Fruit fly (Drosophila melanogaster) whole organism, embryonic: ENCODE data around the gene Dtg.

Experiments used
- ATbp ChIP-seq: fragments of 200-800 bp; sonication (Bioruptor generic); optimal IDR thresholded peaks from 2 replicates; lab custom pipeline; 2017; ENCODE audit warnings: missing biosample characterization, mild to moderate bottlenecking, missing genetic modification characterization, missing genetic modification reagents
- Atf6 ChIP-seq: fragments of 200-800 bp; sonication (Bioruptor generic); IDR thresholded peaks from 2 replicates; pipeline ENCODE4 v1.3.6; 2022; ENCODE audit warnings: missing biosample characterization, missing genetic modification characterization
- Bdp1 ChIP-seq: fragments of 200-800 bp; sonication (Bioruptor generic); optimal IDR thresholded peaks from 3 replicates; lab custom pipeline; 2016; ENCODE audit warnings: missing biosample characterization, missing genetic modification characterization
- Bgb ChIP-seq: fragments of 200-800 bp; sonication (Bioruptor generic); IDR thresholded peaks from 2 replicates; pipeline ENCODE4 v1.3.6; 2022; ENCODE audit warnings: missing biosample characterization, missing genetic modification characterization; ENCODE audit not compliant: partially characterized antibody
- CG11695 ChIP-seq: fragments of 200-800 bp; sonication (Bioruptor generic); IDR thresholded peaks from 3 replicates; pipeline ENCODE4 v1.3.6; 2022; ENCODE audit warnings: missing biosample characterization, missing genetic modification characterization
- CG12659 ChIP-seq: fragments of 200-800 bp; sonication (Bioruptor generic); optimal IDR thresholded peaks from 3 replicates; lab custom pipeline; 2017; ENCODE audit warnings: mild to moderate bottlenecking, missing biosample characterization, missing genetic modification reagents, missing genetic modification characterization
- CG12744 ChIP-seq: fragments of 200-800 bp; sonication (Bioruptor generic); optimal IDR thresholded peaks from 2 replicates; lab custom pipeline; 2016; ENCODE audit warnings: missing biosample characterization, missing genetic modification characterization
- CG14441 ChIP-seq: fragments of 200-800 bp; sonication (Bioruptor generic); IDR thresholded peaks from 2 replicates; pipeline ENCODE4 v1.3.6; 2022; ENCODE audit warnings: missing biosample characterization, missing genetic modification characterization
- CG1603 ChIP-seq: fragments of 200-800 bp; sonication (Bioruptor generic); optimal IDR thresholded peaks from 2 replicates; lab custom pipeline; 2019; ENCODE audit warnings: missing biosample characterization, mild to moderate bottlenecking, missing genetic modification characterization, moderate library complexity
- CG16863 ChIP-seq: fragments of 200-800 bp; sonication (Bioruptor generic); optimal IDR thresholded peaks from 3 replicates; lab custom pipeline; 2016; ENCODE audit warnings: missing biosample characterization, missing genetic modification characterization
- CG17328 ChIP-seq: fragments of 200-800 bp; sonication (Bioruptor generic); IDR thresholded peaks from 2 replicates; pipeline ENCODE4 v1.3.6; 2022; ENCODE audit warnings: missing biosample characterization, missing genetic modification characterization
- CG17568 ChIP-seq: fragments of 200-800 bp; sonication (Bioruptor generic); optimal IDR thresholded peaks from 2 replicates; lab custom pipeline; 2018; ENCODE audit warnings: missing biosample characterization, mild to moderate bottlenecking, missing genetic modification characterization, moderate library complexity
- CG18619 ChIP-seq: fragments of 200-800 bp; sonication (Bioruptor generic); optimal IDR thresholded peaks from 3 replicates; lab custom pipeline; 2017; ENCODE audit warnings: missing biosample characterization, mild to moderate bottlenecking, missing genetic modification characterization
- CG18764 ChIP-seq: fragments of 200-800 bp; sonication (Bioruptor generic); optimal IDR thresholded peaks from 3 replicates; lab custom pipeline; 2016; ENCODE audit warnings: missing biosample characterization, missing genetic modification characterization
- CG31365 ChIP-seq: fragments of 200-800 bp; sonication (Bioruptor generic); optimal IDR thresholded peaks from 2 replicates; lab custom pipeline; 2018; ENCODE audit warnings: missing biosample characterization, mild to moderate bottlenecking, missing genetic modification characterization
- CG33213 ChIP-seq: fragments of 200-800 bp; sonication (Bioruptor generic); optimal IDR thresholded peaks from 3 replicates; lab custom pipeline; 2016; ENCODE audit warnings: missing biosample characterization, missing genetic modification characterization
- CG42726 ChIP-seq: fragments of 200-800 bp; sonication (Bioruptor generic); IDR thresholded peaks from 2 replicates; pipeline ENCODE4 v1.3.6; 2022; ENCODE audit warnings: missing biosample characterization, missing genetic modification characterization; ENCODE audit not compliant: partially characterized antibody
- CG4820 ChIP-seq: fragments of 200-800 bp; sonication (Bioruptor generic); optimal IDR thresholded peaks from 3 replicates; lab custom pipeline; 2016; ENCODE audit warnings: missing biosample characterization, missing genetic modification characterization
- CG6272 ChIP-seq: fragments of 200-800 bp; sonication (Bioruptor generic); IDR thresholded peaks from 2 replicates; pipeline ENCODE4 v1.3.6; 2022; ENCODE audit warnings: missing biosample characterization, missing genetic modification characterization
- CG8359 ChIP-seq: fragments of 200-800 bp; sonication (Bioruptor generic); optimal IDR thresholded peaks from 2 replicates; lab custom pipeline; 2017; ENCODE audit warnings: missing biosample characterization, mild to moderate bottlenecking, missing genetic modification characterization, borderline replicate concordance
- CG9797 ChIP-seq: fragments of 200-800 bp; sonication (Bioruptor generic); optimal IDR thresholded peaks from 3 replicates; lab custom pipeline; 2018; ENCODE audit warnings: missing biosample characterization, mild to moderate bottlenecking, missing genetic modification characterization
- CG9876 ChIP-seq: fragments of 200-800 bp; sonication (Bioruptor generic); optimal IDR thresholded peaks from 2 replicates; lab custom pipeline; 2016; ENCODE audit warnings: missing biosample characterization, missing genetic modification characterization
- CTCF ChIP-seq: fragments of 200-800 bp; sonication (Bioruptor generic); optimal IDR thresholded peaks from 2 replicates; lab custom pipeline; 2017; ENCODE audit warnings: missing biosample characterization, mild to moderate bottlenecking, missing genetic modification characterization, moderate library complexity
- H15 ChIP-seq: fragments of 200-800 bp; sonication (Bioruptor generic); IDR thresholded peaks from 3 replicates; pipeline ENCODE4 v1.3.6; 2022; ENCODE audit warnings: missing biosample characterization, missing genetic modification characterization
- H2.0 ChIP-seq: fragments of 200-800 bp; sonication (Bioruptor generic); IDR thresholded peaks from 2 replicates; pipeline ENCODE4 v1.3.6; 2022; ENCODE audit warnings: missing biosample characterization, missing genetic modification characterization
- HHEX ChIP-seq: fragments of 200-800 bp; sonication (Bioruptor generic); optimal IDR thresholded peaks from 3 replicates; lab custom pipeline; 2017; ENCODE audit warnings: missing biosample characterization, mild to moderate bottlenecking, missing genetic modification characterization, missing genetic modification reagents
- HmgZ ChIP-seq: fragments of 200-800 bp; sonication (Bioruptor generic); optimal IDR thresholded peaks from 2 replicates; lab custom pipeline; 2018; ENCODE audit warnings: missing biosample characterization, mild to moderate bottlenecking, missing genetic modification characterization
- Pdp1 ChIP-seq, 2 experiments: fragments of 200-800 bp; sonication (Bioruptor generic); optimal IDR thresholded peaks; 3 replicates each; lab custom pipeline; 2016; ENCODE audit warnings: missing biosample characterization in 2 of 2, missing genetic modification characterization in 2 of 2, mild to moderate bottlenecking in 1 of 2, moderate library complexity in 1 of 2
- Rx ChIP-seq: fragments of 200-800 bp; sonication (Bioruptor generic); IDR thresholded peaks from 2 replicates; pipeline ENCODE4 v1.3.6; 2022; ENCODE audit warnings: missing biosample characterization, missing genetic modification characterization
- aop ChIP-seq: fragments of 200-800 bp; sonication (Bioruptor generic); IDR thresholded peaks from 2 replicates; pipeline ENCODE4 v1.3.6; 2022; ENCODE audit warnings: missing biosample characterization, missing genetic modification characterization
- az2 ChIP-seq: fragments of 200-800 bp; sonication (Bioruptor generic); optimal IDR thresholded peaks from 3 replicates; lab custom pipeline; 2016; ENCODE audit warnings: missing biosample characterization, missing genetic modification characterization
- bab2 ChIP-seq: fragments of 200-800 bp; sonication (Bioruptor generic); optimal IDR thresholded peaks from 2 replicates; lab custom pipeline; 2016; ENCODE audit warnings: missing biosample characterization, missing genetic modification characterization
- bbx ChIP-seq: fragments of 200-800 bp; sonication (Bioruptor generic); IDR thresholded peaks from 2 replicates; pipeline ENCODE4 v1.3.6; 2022; ENCODE audit warnings: missing biosample characterization, missing genetic modification characterization; ENCODE audit not compliant: partially characterized antibody
- bcd ChIP-seq: fragments of 200-800 bp; sonication (Bioruptor generic); optimal IDR thresholded peaks from 2 replicates; lab custom pipeline; 2017; ENCODE audit warnings: missing biosample characterization, mild to moderate bottlenecking, missing genetic modification characterization
- cato ChIP-seq: fragments of 200-800 bp; sonication (Bioruptor generic); optimal IDR thresholded peaks from 2 replicates; lab custom pipeline; 2016; ENCODE audit warnings: missing biosample characterization, missing genetic modification characterization, borderline replicate concordance
- cg ChIP-seq: fragments of 200-800 bp; sonication (Bioruptor generic); optimal IDR thresholded peaks from 3 replicates; lab custom pipeline; 2019; ENCODE audit warnings: missing biosample characterization, mild to moderate bottlenecking, missing genetic modification characterization, moderate library complexity
- ci ChIP-seq: fragments of 200-800 bp; sonication (Bioruptor generic); IDR thresholded peaks from 3 replicates; pipeline ENCODE4 v1.3.6; 2022; ENCODE audit warnings: missing biosample characterization, missing genetic modification characterization
- dysf ChIP-seq: fragments of 200-800 bp; sonication (Bioruptor generic); IDR thresholded peaks from 3 replicates; pipeline ENCODE4 v1.3.6; 2022; ENCODE audit warnings: missing biosample characterization, missing genetic modification characterization
- fd64A ChIP-seq: fragments of 200-800 bp; sonication (Bioruptor generic); optimal IDR thresholded peaks from 3 replicates; lab custom pipeline; 2018; ENCODE audit warnings: missing biosample characterization, mild to moderate bottlenecking, missing genetic modification characterization
- gce ChIP-seq: fragments of 200-800 bp; sonication (Bioruptor generic); IDR thresholded peaks from 3 replicates; pipeline ENCODE4 v1.3.6; 2022; ENCODE audit warnings: missing biosample characterization, missing genetic modification characterization
- hth ChIP-seq: fragments of >200 bp; optimal IDR thresholded peaks from 2 replicates; lab custom pipeline; 2017; ENCODE audit warnings: inconsistent platforms
- lola ChIP-seq, 3 experiments: fragments of >200 bp in 2 of 3; fragments of 200-800 bp in 1 of 3; sonication (Bioruptor generic) in 1 of 3; optimal IDR thresholded peaks; 2 replicates each; lab custom pipeline; 2017 to 2019; ENCODE audit warnings: missing biosample characterization in 3 of 3, missing genetic modification characterization in 3 of 3, mild to moderate bottlenecking in 1 of 3, moderate library complexity in 1 of 3
- pros ChIP-seq: fragments of 200-800 bp; sonication (Bioruptor generic); optimal IDR thresholded peaks from 3 replicates; lab custom pipeline; 2019; ENCODE audit warnings: missing biosample characterization, mild to moderate bottlenecking, missing genetic modification characterization, moderate library complexity
- rib ChIP-seq: fragments of 200-800 bp; sonication (Bioruptor generic); IDR thresholded peaks from 2 replicates; pipeline ENCODE4 v1.3.6; 2022; ENCODE audit warnings: missing biosample characterization, missing genetic modification characterization
- sc ChIP-seq, 3 experiments: fragments of >200 bp in 2 of 3; fragments of 200-800 bp in 1 of 3; sonication (Bioruptor generic) in 1 of 3; optimal IDR thresholded peaks; 2 replicates in 2 of 3; 3 replicates in 1 of 3; lab custom pipeline; 2017; ENCODE audit warnings: mild to moderate bottlenecking in 1 of 3, missing biosample characterization in 1 of 3, missing genetic modification characterization in 1 of 3, missing genetic modification reagents in 1 of 3
- stc ChIP-seq: fragments of 200-800 bp; sonication (Bioruptor generic); IDR thresholded peaks from 2 replicates; pipeline ENCODE4 v1.3.6; 2022; ENCODE audit warnings: missing biosample characterization, missing genetic modification characterization
- trem ChIP-seq: fragments of 200-800 bp; optimal IDR thresholded peaks from 3 replicates; lab custom pipeline; 2019; ENCODE audit warnings: missing biosample characterization, mild to moderate bottlenecking, missing genetic modification characterization, moderate library complexity
- trh ChIP-seq: fragments of 200-800 bp; sonication (Bioruptor generic); optimal IDR thresholded peaks from 2 replicates; lab custom pipeline; 2016; ENCODE audit warnings: missing biosample characterization, missing genetic modification characterization
- ttk ChIP-seq: fragments of 200-800 bp; sonication (Bioruptor generic); IDR thresholded peaks from 2 replicates; pipeline ENCODE4 v2.1.2; 2022; ENCODE audit warnings: missing biosample characterization, missing genetic modification characterization
- unpg ChIP-seq: fragments of 200-800 bp; sonication (Bioruptor generic); optimal IDR thresholded peaks from 3 replicates; lab custom pipeline; 2018; ENCODE audit warnings: missing biosample characterization, mild to moderate bottlenecking, missing genetic modification characterization, moderate library complexity

The Dtg gene

dm6 chr3R:12649099-12650029 lies 1.5 kb downstream of the Dtg start:
- TF ChIP-seq CG4820 (GFP tag; lab: Kevin White, UChicago): no peak
- no peak for TF ChIP-seq ttk (GFP tag; lab: Robert Waterston, UW)
- no peak for TF ChIP-seq ci
- TF ChIP-seq CG33213 (GFP tag; lab: Kevin White, UChicago): no peak
- no peak for TF ChIP-seq Pdp1 (GFP tag; optimal IDR thresholded peaks at IDR 0.05; lab: Kevin White, UChicago)
- no peak for TF ChIP-seq CG16863 (GFP tag; lab: Kevin White, UChicago)
- TF ChIP-seq bcd (GFP tag; lab: Kevin White, UChicago): no peak
- TF ChIP-seq Rx (GFP tag; lab: Robert Waterston, UW): no peak
- TF ChIP-seq CG9797 (GFP tag; lab: Kevin White, UChicago): no peak
- TF ChIP-seq CTCF (GFP tag; lab: Kevin White, UChicago): no peak
- TF ChIP-seq gce (GFP tag; lab: Robert Waterston, UW): no peak
- no peak for TF ChIP-seq CG6272
- no peak for TF ChIP-seq bbx
- no peak for TF ChIP-seq HmgZ
- TF ChIP-seq CG9876 (GFP tag; lab: Kevin White, UChicago): no peak
- no peak for TF ChIP-seq cato
- TF ChIP-seq CG42726 (GFP tag; lab: Robert Waterston, UW): no peak
- no peak for TF ChIP-seq Atf6 (GFP tag; lab: Robert Waterston, UW)
- no peak for TF ChIP-seq aop
- TF ChIP-seq cg (GFP tag; lab: Kevin White, UChicago): peak; percentile 10
- no peak for TF ChIP-seq CG12744 (GFP tag; lab: Kevin White, UChicago)
- TF ChIP-seq CG11695: no peak
- TF ChIP-seq trh: no peak
- TF ChIP-seq HHEX: no peak
- TF ChIP-seq Bgb (GFP tag; lab: Robert Waterston, UW): no peak
- TF ChIP-seq CG14441 (GFP tag; lab: Robert Waterston, UW): no peak
- no peak for TF ChIP-seq CG1603
- no peak for TF ChIP-seq CG17328
- no peak for TF ChIP-seq trem (tag; lab: Kevin White, UChicago)
- no peak for TF ChIP-seq unpg (GFP tag; lab: Kevin White, UChicago)
- TF ChIP-seq rib (GFP tag; lab: Robert Waterston, UW): no peak
- no peak for TF ChIP-seq ATbp (GFP tag; lab: Kevin White, UChicago)
- TF ChIP-seq CG31365 (tag; lab: Kevin White, UChicago): no peak
- no peak for TF ChIP-seq CG18764
- TF ChIP-seq dysf (GFP tag; lab: Robert Waterston, UW): no peak
- no peak for TF ChIP-seq Bdp1 (GFP tag; lab: Kevin White, UChicago)
- no peak for TF ChIP-seq H2.0 (GFP tag; lab: Robert Waterston, UW)
- TF ChIP-seq CG8359 (GFP tag; lab: Kevin White, UChicago): no peak
- peak; percentile 79 for TF ChIP-seq hth (lab: Kevin White, UChicago)
- no peak for TF ChIP-seq CG18619 (GFP tag; lab: Kevin White, UChicago)
- no peak for TF ChIP-seq CG17568
- TF ChIP-seq az2 (GFP tag; lab: Kevin White, UChicago): no peak
- peak; percentile 51 for TF ChIP-seq fd64A (GFP tag; lab: Kevin White, UChicago)
- no peak for TF ChIP-seq bab2 (GFP tag; lab: Kevin White, UChicago)
- no peak for TF ChIP-seq sc (optimal IDR thresholded peaks at IDR 0.05; lab: Kevin White, UChicago)
- no peak for TF ChIP-seq sc (GFP tag; optimal IDR thresholded peaks at IDR 0.05; lab: Kevin White, UChicago)
- no peak for TF ChIP-seq CG12659
- no peak for TF ChIP-seq H15
- TF ChIP-seq pros (GFP tag; lab: Kevin White, UChicago): peak; percentile 75
- TF ChIP-seq stc: no peak
- TF ChIP-seq lola (GFP tag; optimal IDR thresholded peaks at IDR 0.05; lab: Kevin White, UChicago): no peak
